Worm (Caenorhabditis elegans) whole organism, midembryonic: ENCODE measurements around the gene T06E4.21.

ENCODE experiments used
- flt-1 ChIP-seq: fragments of 200-800 bp; sonication (Bioruptor generic); IDR thresholded peaks from 2 replicates; pipeline ENCODE4 v1.3.6; 2022; ENCODE audit warnings: missing genetic modification characterization, missing compliant biosample characterization
- ref-1 ChIP-seq: fragments of 200-800 bp; sonication (Bioruptor generic); conservative IDR thresholded peaks from 2 replicates; pipeline ENCODE4 v1.3.6; 2022; ENCODE audit warnings: missing genetic modification reagents, missing genetic modification characterization, missing compliant biosample characterization
- ztf-23 ChIP-seq: fragments of 200-800 bp; sonication (Bioruptor generic); IDR thresholded peaks from 2 replicates; pipeline ENCODE4 v1.3.6; 2022; ENCODE audit warnings: missing genetic modification reagents, missing genetic modification characterization, missing compliant biosample characterization

ce11 chrV:9689364-9689763, 38.0 kb downstream of the T06E4.21 start:
- TF ChIP-seq flt-1 (GFP tag; lab: Robert Waterston, UW) (no peak), ref-1 (GFP tag; lab: Robert Waterston, UW) (no peak), ztf-23 (GFP tag; lab: Robert Waterston, UW) (no peak)
